Fruit fly (Drosophila melanogaster) whole organism, embryonic: Measurements from ENCODE around the gene Txl.

Experiments used
- Abd-B ChIP-seq: fragments of 200-800 bp; sonication (Bioruptor generic); optimal IDR thresholded peaks from 2 replicates; lab custom pipeline; 2018; ENCODE audit warnings: missing biosample characterization, mild to moderate bottlenecking, missing genetic modification characterization, moderate library complexity
- Atf-2 ChIP-seq: fragments of 200-800 bp; sonication (Bioruptor generic); optimal IDR thresholded peaks from 2 replicates; lab custom pipeline; 2016; ENCODE audit warnings: missing biosample characterization, missing genetic modification characterization
- CG10321 ChIP-seq: fragments of 200-800 bp; sonication (Bioruptor generic); IDR thresholded peaks from 2 replicates; pipeline ENCODE4 v1.3.6; 2022; ENCODE audit warnings: missing biosample characterization, missing genetic modification characterization
- CG10431 ChIP-seq: fragments of 200-800 bp; sonication (Bioruptor generic); optimal IDR thresholded peaks from 3 replicates; lab custom pipeline; 2018; ENCODE audit warnings: missing biosample characterization, mild to moderate bottlenecking, missing genetic modification characterization
- CG10543 ChIP-seq: fragments of 200-800 bp; sonication (Bioruptor generic); optimal IDR thresholded peaks from 3 replicates; lab custom pipeline; 2017; ENCODE audit warnings: missing biosample characterization, mild to moderate bottlenecking, missing genetic modification characterization, moderate library complexity
- CG12236 ChIP-seq: fragments of 200-800 bp; sonication (Bioruptor generic); optimal IDR thresholded peaks from 2 replicates; lab custom pipeline; 2016; ENCODE audit warnings: missing biosample characterization, missing genetic modification characterization
- CG12391 ChIP-seq: fragments of 200-800 bp; sonication (Bioruptor generic); optimal IDR thresholded peaks from 3 replicates; lab custom pipeline; 2018; ENCODE audit warnings: missing biosample characterization, mild to moderate bottlenecking, missing genetic modification characterization, moderate library complexity
- CG1529 ChIP-seq: fragments of 200-800 bp; sonication (Bioruptor generic); optimal IDR thresholded peaks from 3 replicates; lab custom pipeline; 2018; ENCODE audit warnings: missing biosample characterization, missing genetic modification characterization
- CG17359 ChIP-seq: fragments of 200-800 bp; sonication (Bioruptor generic); optimal IDR thresholded peaks from 3 replicates; lab custom pipeline; 2018; ENCODE audit warnings: missing biosample characterization, mild to moderate bottlenecking, missing genetic modification characterization, moderate library complexity
- CG1792 ChIP-seq: fragments of 200-800 bp; sonication (Bioruptor generic); optimal IDR thresholded peaks from 2 replicates; lab custom pipeline; 2016; ENCODE audit warnings: missing biosample characterization, missing genetic modification characterization
- CG2116 ChIP-seq: fragments of 200-800 bp; sonication (Bioruptor generic); optimal IDR thresholded peaks from 3 replicates; lab custom pipeline; 2018; ENCODE audit warnings: missing biosample characterization, mild to moderate bottlenecking, missing genetic modification characterization
- CG34422 ChIP-seq: fragments of 200-800 bp; sonication (Bioruptor generic); IDR thresholded peaks from 3 replicates; pipeline ENCODE4 v1.3.6; 2022; ENCODE audit warnings: missing biosample characterization, missing genetic modification characterization
- CG3726 ChIP-seq: fragments of 200-800 bp; sonication (Bioruptor generic); IDR thresholded peaks from 3 replicates; pipeline ENCODE4, ENCODE4 v1.3.6; 2022; ENCODE audit warnings: missing biosample characterization, missing genetic modification characterization
- CG5953 ChIP-seq: fragments of 200-800 bp; sonication (Bioruptor generic); IDR thresholded peaks from 2 replicates; pipeline ENCODE4 v1.3.6; 2022; ENCODE audit warnings: missing biosample characterization, missing genetic modification characterization
- CG6272 ChIP-seq: fragments of 200-800 bp; sonication (Bioruptor generic); IDR thresholded peaks from 2 replicates; pipeline ENCODE4 v1.3.6; 2022; ENCODE audit warnings: missing biosample characterization, missing genetic modification characterization
- CG7839 ChIP-seq: fragments of 200-800 bp; sonication (Bioruptor generic); optimal IDR thresholded peaks from 3 replicates; lab custom pipeline; 2018; ENCODE audit warnings: missing biosample characterization, mild to moderate bottlenecking, missing genetic modification characterization, moderate library complexity
- D19B ChIP-seq: fragments of 200-800 bp; sonication (Bioruptor generic); optimal IDR thresholded peaks from 2 replicates; lab custom pipeline; 2017; ENCODE audit warnings: missing biosample characterization, mild to moderate bottlenecking, missing genetic modification characterization
- Gug ChIP-seq: fragments of 200-800 bp; sonication (Bioruptor generic); IDR thresholded peaks from 4 replicates; pipeline ENCODE4 v1.3.6; 2022; ENCODE audit warnings: missing biosample characterization, missing genetic modification characterization
- Hand ChIP-seq: fragments of 200-800 bp; sonication (Bioruptor generic); optimal IDR thresholded peaks from 2 replicates; lab custom pipeline; 2017; ENCODE audit warnings: mild to moderate bottlenecking, missing biosample characterization, missing genetic modification reagents, missing genetic modification characterization
- Hmr ChIP-seq: fragments of 200-800 bp; sonication (Bioruptor generic); optimal IDR thresholded peaks from 3 replicates; lab custom pipeline; 2017; ENCODE audit warnings: mild to moderate bottlenecking, missing biosample characterization, missing genetic modification reagents, missing genetic modification characterization
- Kr ChIP-seq: fragments of 200-800 bp; sonication (Bioruptor generic); optimal IDR thresholded peaks from 2 replicates; lab custom pipeline; 2017; ENCODE audit warnings: missing biosample characterization, mild to moderate bottlenecking, missing genetic modification characterization
- Lpt ChIP-seq: fragments of >200 bp; optimal IDR thresholded peaks from 2 replicates; lab custom pipeline; 2018; ENCODE audit warnings: missing biosample characterization, missing genetic modification characterization
- Mad ChIP-seq: fragments of 200-800 bp; sonication (Bioruptor generic); optimal IDR thresholded peaks from 2 replicates; lab custom pipeline; 2016; ENCODE audit warnings: missing biosample characterization, missing genetic modification characterization
- NC2β ChIP-seq: fragments of 200-800 bp; sonication (Bioruptor generic); optimal IDR thresholded peaks from 2 replicates; lab custom pipeline; 2016; ENCODE audit warnings: missing biosample characterization, missing genetic modification characterization
- NfI ChIP-seq: fragments of 200-800 bp; sonication (Bioruptor generic); optimal IDR thresholded peaks from 3 replicates; lab custom pipeline; 2018; ENCODE audit warnings: missing biosample characterization, mild to moderate bottlenecking, missing genetic modification characterization, moderate library complexity
- Stat92E ChIP-seq, 3 experiments: fragments of >200 bp in 2 of 3; fragments of 200-800 bp in 1 of 3; sonication (Bioruptor generic) in 1 of 3; optimal IDR thresholded peaks; 2 replicates each; lab custom pipeline; 2017 to 2019; ENCODE audit warnings: missing biosample characterization in 3 of 3, missing genetic modification characterization in 3 of 3, mild to moderate bottlenecking in 1 of 3, moderate library complexity in 1 of 3
- Tbp ChIP-seq: fragments of >200 bp; optimal IDR thresholded peaks from 2 replicates; lab custom pipeline; 2018; ENCODE audit warnings: missing biosample characterization, missing genetic modification characterization
- ac ChIP-seq: fragments of 200-800 bp; sonication (Bioruptor generic); optimal IDR thresholded peaks from 3 replicates; lab custom pipeline; 2017; ENCODE audit warnings: missing biosample characterization, mild to moderate bottlenecking, missing genetic modification characterization
- ase ChIP-seq: fragments of 200-800 bp; sonication (Bioruptor generic); IDR thresholded peaks from 3 replicates; pipeline ENCODE4 v1.3.6; 2022; ENCODE audit warnings: missing biosample characterization, missing genetic modification characterization
- corto ChIP-seq: fragments of 200-800 bp; sonication (Bioruptor generic); optimal IDR thresholded peaks from 2 replicates; lab custom pipeline; 2016; ENCODE audit warnings: missing biosample characterization, mild to moderate bottlenecking, missing genetic modification characterization, moderate library complexity
- crc ChIP-seq: fragments of 200-800 bp; sonication (Bioruptor generic); optimal IDR thresholded peaks from 2 replicates; lab custom pipeline; 2016; ENCODE audit warnings: missing biosample characterization, missing genetic modification characterization
- croc ChIP-seq: fragments of 200-800 bp; sonication (Bioruptor generic); conservative IDR thresholded peaks from 3 replicates; pipeline ENCODE4 v1.3.6; 2022; ENCODE audit warnings: missing biosample characterization, missing genetic modification characterization
- emc ChIP-seq: fragments of 200-800 bp; sonication (Bioruptor generic); optimal IDR thresholded peaks from 2 replicates; lab custom pipeline; 2016; ENCODE audit warnings: missing biosample characterization, missing genetic modification characterization
- en ChIP-seq: fragments of 200-800 bp; sonication (Bioruptor generic); optimal IDR thresholded peaks from 2 replicates; lab custom pipeline; 2016; ENCODE audit warnings: missing biosample characterization, missing genetic modification characterization
- ewg ChIP-seq: fragments of 200-800 bp; sonication (Bioruptor generic); optimal IDR thresholded peaks from 3 replicates; lab custom pipeline; 2017; ENCODE audit warnings: mild to moderate bottlenecking, missing biosample characterization, missing genetic modification reagents, missing genetic modification characterization
- insv ChIP-seq, 2 experiments: fragments of 200-800 bp; sonication (Bioruptor generic); optimal IDR thresholded peaks; 3 replicates each; lab custom pipeline; 2016 to 2018; ENCODE audit warnings: missing biosample characterization in 2 of 2, missing genetic modification characterization in 2 of 2
- kah ChIP-seq: fragments of 200-800 bp; sonication (Bioruptor generic); optimal IDR thresholded peaks from 2 replicates; lab custom pipeline; 2018; ENCODE audit warnings: missing biosample characterization, mild to moderate bottlenecking, missing genetic modification characterization
- lola ChIP-seq, 3 experiments: fragments of >200 bp in 2 of 3; fragments of 200-800 bp in 1 of 3; sonication (Bioruptor generic) in 1 of 3; optimal IDR thresholded peaks; 2 replicates each; lab custom pipeline; 2017 to 2019; ENCODE audit warnings: missing biosample characterization in 3 of 3, missing genetic modification characterization in 3 of 3, mild to moderate bottlenecking in 1 of 3, moderate library complexity in 1 of 3
- otp ChIP-seq: fragments of 200-800 bp; sonication (Bioruptor generic); IDR thresholded peaks from 3 replicates; pipeline ENCODE4, ENCODE4 v1.3.6; 2022; ENCODE audit warnings: missing biosample characterization, missing genetic modification characterization
- pan ChIP-seq, 4 experiments: fragments of >200 bp in 3 of 4; fragments of 200-800 bp in 1 of 4; sonication (Bioruptor generic) in 1 of 4; optimal IDR thresholded peaks in 3 of 4; IDR thresholded peaks in 1 of 4; 2 replicates each; pipeline versions ENCODE4 v1.3.6 to Lab custom; 2017 to 2022; ENCODE audit warnings: missing biosample characterization in 2 of 4, missing genetic modification characterization in 2 of 4, mixed read lengths in 1 of 4
- ro ChIP-seq: fragments of 200-800 bp; sonication (Bioruptor generic); IDR thresholded peaks from 2 replicates; pipeline ENCODE4 v1.3.6; 2022; ENCODE audit warnings: missing biosample characterization, missing genetic modification characterization
- salm ChIP-seq: fragments of 200-800 bp; sonication (Bioruptor generic); optimal IDR thresholded peaks from 2 replicates; lab custom pipeline; 2018; ENCODE audit warnings: missing biosample characterization, mild to moderate bottlenecking, missing genetic modification characterization
- sc ChIP-seq, 3 experiments: fragments of >200 bp in 2 of 3; fragments of 200-800 bp in 1 of 3; sonication (Bioruptor generic) in 1 of 3; optimal IDR thresholded peaks; 2 replicates in 2 of 3; 3 replicates in 1 of 3; lab custom pipeline; 2017; ENCODE audit warnings: mild to moderate bottlenecking in 1 of 3, missing biosample characterization in 1 of 3, missing genetic modification characterization in 1 of 3, missing genetic modification reagents in 1 of 3
- sd ChIP-seq: fragments of 200-800 bp; sonication (Bioruptor generic); optimal IDR thresholded peaks from 3 replicates; lab custom pipeline; 2018; ENCODE audit warnings: missing biosample characterization, mild to moderate bottlenecking, missing genetic modification characterization, moderate library complexity
- sens ChIP-seq: fragments of 200-800 bp; sonication (Bioruptor generic); peaks from one replicate; lab custom pipeline; 2016; ENCODE audit warnings: missing biosample characterization, missing genetic modification characterization
- sim ChIP-seq: fragments of 200-800 bp; sonication (Bioruptor generic); IDR thresholded peaks from 2 replicates; pipeline ENCODE4 v1.3.6; 2022; ENCODE audit warnings: missing biosample characterization, missing genetic modification characterization
- stwl ChIP-seq: fragments of 200-800 bp; sonication (Bioruptor generic); optimal IDR thresholded peaks from 3 replicates; lab custom pipeline; 2018; ENCODE audit warnings: missing biosample characterization, mild to moderate bottlenecking, missing genetic modification characterization, moderate library complexity
- z ChIP-seq: fragments of 200-800 bp; sonication (Bioruptor generic); IDR thresholded peaks from 3 replicates; pipeline ENCODE4 v1.3.6; 2022; ENCODE audit warnings: missing biosample characterization, missing genetic modification characterization

The Txl gene

dm6 chr3L:5751740-5752579 lies 13.7 kb upstream of the Txl start, which contains the start of gene DnaJ-1 (continued):
- peak in 1 of 3 experiments; percentile 77 for TF ChIP-seq Stat92E (GFP tag; optimal IDR thresholded peaks at IDR 0.05; lab: Kevin White, UChicago)
- TF ChIP-seq Atf-2 (GFP tag; lab: Kevin White, UChicago) = no peak
- peak; percentile 98 for TF ChIP-seq CG2116 (GFP tag; lab: Kevin White, UChicago)
- TF ChIP-seq ewg = peak; percentile 43
- peak; percentile 26 for TF ChIP-seq CG10431 (GFP tag; lab: Kevin White, UChicago)
- TF ChIP-seq emc = no peak
- TF ChIP-seq NfI (GFP tag; lab: Kevin White, UChicago) = no peak
- no peak for TF ChIP-seq CG5953 (GFP tag; lab: Robert Waterston, UW)
- no peak for TF ChIP-seq Mad (GFP tag; lab: Kevin White, UChicago)
- TF ChIP-seq CG10543 = peak; percentile 69
- TF ChIP-seq ro (GFP tag; lab: Robert Waterston, UW) = no peak
- peak; percentile 30 for TF ChIP-seq CG17359 (tag; lab: Kevin White, UChicago)
- no peak for TF ChIP-seq ase (GFP tag; lab: Robert Waterston, UW)
- TF ChIP-seq CG3726 (GFP tag; lab: Robert Waterston, UW) = no peak
- peak; percentile 54 for TF ChIP-seq CG1529 (GFP tag; lab: Kevin White, UChicago)
- no peak for TF ChIP-seq Tbp (GFP tag; lab: Kevin White, UChicago)
- TF ChIP-seq Gug (GFP tag; lab: Robert Waterston, UW) = no peak
- no peak for TF ChIP-seq CG10321
- peak; percentile 68 for TF ChIP-seq NC2β (GFP tag; lab: Kevin White, UChicago)
- TF ChIP-seq otp = no peak
- no peak for TF ChIP-seq croc (GFP tag; lab: Robert Waterston, UW)
- no peak for TF ChIP-seq lola (GFP tag; optimal IDR thresholded peaks at IDR 0.05; lab: Kevin White, UChicago)
- peak; percentile 66 for TF ChIP-seq Hand
- TF ChIP-seq Hmr (GFP tag; lab: Kevin White, UChicago) = peak; percentile 61
- TF ChIP-seq sc (optimal IDR thresholded peaks at IDR 0.05; lab: Kevin White, UChicago) = no peak
- no peak for TF ChIP-seq sc (GFP tag; optimal IDR thresholded peaks at IDR 0.05; lab: Kevin White, UChicago)
- TF ChIP-seq CG34422 = no peak; the same call in 2 of the 3 replicates
- TF ChIP-seq sens (GFP tag; lab: Kevin White, UChicago) = peak; percentile 82
- TF ChIP-seq sd = peak; percentile 78
- no peak for TF ChIP-seq crc (GFP tag; lab: Kevin White, UChicago)
- TF ChIP-seq CG7839 = peak; percentile 48
- no peak for TF ChIP-seq Abd-B
- TF ChIP-seq insv (GFP tag; optimal IDR thresholded peaks at IDR 0.05; lab: Kevin White, UChicago) = no peak
- TF ChIP-seq ac = no peak
- no peak for TF ChIP-seq Kr (GFP tag; lab: Kevin White, UChicago)
- TF ChIP-seq CG12391 = no peak
- TF ChIP-seq pan (optimal IDR thresholded peaks at IDR 0.05; lab: Kevin White, UChicago) = no peak
- TF ChIP-seq pan (GFP tag; optimal IDR thresholded peaks at IDR 0.05 in 1 of 2, IDR thresholded peaks at IDR 0.05 in 1 of 2) = no peak
- TF ChIP-seq z (GFP tag; lab: Robert Waterston, UW) = no peak
- TF ChIP-seq CG12236 (GFP tag; lab: Kevin White, UChicago) = no peak
- TF ChIP-seq D19B (GFP tag; lab: Kevin White, UChicago) = no peak
- TF ChIP-seq stwl (tag; lab: Kevin White, UChicago) = peak; percentile 67
- TF ChIP-seq CG6272 (GFP tag; lab: Robert Waterston, UW) = peak; percentile 50; the same call in 1 of the 2 replicates
- no peak for TF ChIP-seq sim
- TF ChIP-seq kah (GFP tag; lab: Kevin White, UChicago) = peak; percentile 53
- TF ChIP-seq salm (tag; lab: Kevin White, UChicago) = peak; percentile 19
- no peak for TF ChIP-seq en (GFP tag; lab: Kevin White, UChicago)
- TF ChIP-seq Lpt = no peak
- no peak for TF ChIP-seq CG1792 (GFP tag; lab: Kevin White, UChicago)
- peak; percentile 55 for TF ChIP-seq corto (GFP tag; lab: Kevin White, UChicago)
